Fruit fly (Drosophila melanogaster) whole organism, wandering third instar larva: ENCODE results near the gene Phae2.

Source experiments
- CrebA ChIP-seq: fragments of 200-800 bp; sonication (Bioruptor generic); optimal IDR thresholded peaks from 2 replicates; lab custom pipeline; 2016; ENCODE audit warnings: missing biosample characterization, mild to moderate bottlenecking, missing genetic modification characterization, borderline replicate concordance
- GATAd ChIP-seq: sonication (Bioruptor generic); optimal IDR thresholded peaks from 2 replicates; lab custom pipeline; 2016; ENCODE audit warnings: missing biosample characterization, missing genetic modification characterization
- HLH106 ChIP-seq: fragments of 200-800 bp; optimal IDR thresholded peaks from 3 replicates; lab custom pipeline; 2019; ENCODE audit warnings: missing biosample characterization, mild to moderate bottlenecking, missing genetic modification characterization, moderate library complexity
- Hr78 ChIP-seq: fragments of >200 bp; optimal IDR thresholded peaks from 2 replicates; lab custom pipeline; 2017; ENCODE audit warnings: missing biosample characterization, missing genetic modification characterization
- Jra ChIP-seq: sonication (Bioruptor generic); optimal IDR thresholded peaks from 2 replicates; lab custom pipeline; 2016; ENCODE audit warnings: missing biosample characterization, missing genetic modification characterization
- Sp1 ChIP-seq: fragments of 200-800 bp; sonication (Bioruptor generic); optimal IDR thresholded peaks from 3 replicates; lab custom pipeline; 2019; ENCODE audit warnings: missing biosample characterization, mild to moderate bottlenecking, missing genetic modification characterization, moderate library complexity
- dmrt93B ChIP-seq: fragments of 200-800 bp; sonication (Bioruptor generic); optimal IDR thresholded peaks from 2 replicates; lab custom pipeline; 2018; ENCODE audit warnings: missing biosample characterization, mild to moderate bottlenecking, missing genetic modification characterization
- h ChIP-seq: fragments of 200-800 bp; sonication (Bioruptor generic); optimal IDR thresholded peaks from 3 replicates; lab custom pipeline; 2016; ENCODE audit warnings: missing biosample characterization, mild to moderate bottlenecking, missing genetic modification characterization
- lola ChIP-seq: fragments of >200 bp; optimal IDR thresholded peaks from 2 replicates; lab custom pipeline; 2017; ENCODE audit warnings: missing biosample characterization, missing genetic modification characterization
- pan ChIP-seq: fragments of >200 bp; optimal IDR thresholded peaks from 2 replicates; lab custom pipeline; 2017
- psq ChIP-seq: fragments of 200-800 bp; sonication (Bioruptor generic); optimal IDR thresholded peaks from 3 replicates; lab custom pipeline; 2017; ENCODE audit warnings: missing biosample characterization, mild to moderate bottlenecking, missing genetic modification characterization, moderate library complexity
- woc ChIP-seq: sonication (Bioruptor generic); optimal IDR thresholded peaks from 2 replicates; lab custom pipeline; 2016; ENCODE audit warnings: missing biosample characterization, mild to moderate bottlenecking, missing genetic modification characterization

- no peak for TF ChIP-seq Sp1 (GFP tag; lab: Kevin White, UChicago)
- TF ChIP-seq psq (GFP tag; lab: Kevin White, UChicago), result no peak
- no peak for TF ChIP-seq lola
- TF ChIP-seq Hr78 (GFP tag; lab: Kevin White, UChicago), result no peak
- no peak for TF ChIP-seq dmrt93B (GFP tag; lab: Kevin White, UChicago)
- TF ChIP-seq h (GFP tag; lab: Kevin White, UChicago), result no peak
- TF ChIP-seq GATAd (GFP tag; lab: Kevin White, UChicago), result no peak
- no peak for TF ChIP-seq HLH106 (tag; lab: Kevin White, UChicago)
- no peak for TF ChIP-seq pan (lab: Kevin White, UChicago)
- no peak for TF ChIP-seq CrebA (GFP tag; lab: Kevin White, UChicago)
- no peak for TF ChIP-seq woc (GFP tag; lab: Kevin White, UChicago)
- TF ChIP-seq Jra (GFP tag; lab: Kevin White, UChicago), result no peak
These were observed 25.2 kb upstream of the Phae2 start, which contains the start of gene prd for dm6 chr2L:12085619-12086171.
